Fruit fly (Drosophila melanogaster): ENCODE measurements around the gene CG31528.

Gene CG31528

dm6 chr3R:4433441-4434077 lies 17.3 kb downstream of the CG31528 start, which contains the start of the genes eIF3a and CG1074 (continued):
- TF ChIP-seq CG13424 (tag; optimal IDR thresholded peaks at IDR 0.05) (peak; percentile 40), Gug (GFP tag; IDR thresholded peaks at IDR 0.05) (peak; percentile 56; the same call in 1 of the 4 replicates), H2.0 (GFP tag; IDR thresholded peaks at IDR 0.05) (peak; percentile 31; the same call in 1 of the 2 replicates), CG7271 (tag; optimal IDR thresholded peaks at IDR 0.05) (peak; percentile 78), Xrp1 (GFP tag; IDR thresholded peaks at IDR 0.05) (peak; percentile 50), Hey (tag; optimal IDR thresholded peaks at IDR 0.05) (no peak), ewg (GFP tag; optimal IDR thresholded peaks at IDR 0.05) (peak; percentile 62), CG16863 (GFP tag; optimal IDR thresholded peaks at IDR 0.05) (peak; percentile 32), B-H1 (GFP tag; IDR thresholded peaks at IDR 0.05) (peak; percentile 17; the same call in 1 of the 3 replicates), CG16779 (GFP tag; IDR thresholded peaks at IDR 0.05) (0 out of 2 replicates have a peak, but pooled peaks have one; percentile 65), Hmr (GFP tag; optimal IDR thresholded peaks at IDR 0.05) (no peak), Ssrp (tag; optimal IDR thresholded peaks at IDR 0.05) (peak; percentile 13), mirr (GFP tag; optimal IDR thresholded peaks at IDR 0.05) (peak; percentile 85), ab (GFP tag; optimal IDR thresholded peaks at IDR 0.05) (no peak), Bgb (GFP tag; IDR thresholded peaks at IDR 0.05; ENCODE audit: partially characterized antibody) (peak; percentile 99), Scr (GFP tag; IDR thresholded peaks at IDR 0.05; ENCODE audit: partially characterized antibody) (peak; percentile 97), CG11456 (GFP tag; IDR thresholded peaks at IDR 0.05) (peak; percentile 86), bcd (GFP tag; optimal IDR thresholded peaks at IDR 0.05) (peak; percentile 73), CG34224 (GFP tag; IDR thresholded peaks at IDR 0.05; ENCODE audit: partially characterized antibody) (peak; percentile 93), wor (GFP tag; IDR thresholded peaks at IDR 0.05) (no peak), mam (GFP tag; optimal IDR thresholded peaks at IDR 0.05) (peak; percentile 61), CG17186 (GFP tag; optimal IDR thresholded peaks at IDR 0.05) (peak; percentile 90), BtbVII (GFP tag; optimal IDR thresholded peaks at IDR 0.05) (peak; percentile 73), HLH4C (GFP tag; IDR thresholded peaks at IDR 0.05; ENCODE audit: partially characterized antibody) (peak; percentile 95), CG11398 (GFP tag; optimal IDR thresholded peaks at IDR 0.05) (peak; percentile 55), her (GFP tag; optimal IDR thresholded peaks at IDR 0.05) (peak; percentile 66), CG15011 (GFP tag; optimal IDR thresholded peaks at IDR 0.05) (no peak), dpn (GFP tag; optimal IDR thresholded peaks at IDR 0.05) (peak; percentile 40 to 73), ro (GFP tag; IDR thresholded peaks at IDR 0.05) (no peak), CG8290 (GFP tag; optimal IDR thresholded peaks at IDR 0.05) (peak; percentile 6), CG8290 (tag; optimal IDR thresholded peaks at IDR 0.05) (peak; percentile 69 to 89), seq (GFP tag; IDR thresholded peaks at IDR 0.05) (no peak), D19B (GFP tag; optimal IDR thresholded peaks at IDR 0.05) (no peak), CG1529 (GFP tag; optimal IDR thresholded peaks at IDR 0.05) (no peak), en (GFP tag; optimal IDR thresholded peaks at IDR 0.05) (no peak), sens (GFP tag) (peak; percentile 96), CG2889 (GFP tag; IDR thresholded peaks at IDR 0.05) (no peak), tup (GFP tag; optimal IDR thresholded peaks at IDR 0.05) (peak; percentile 10), CG16813 (GFP tag; IDR thresholded peaks at IDR 0.05; ENCODE audit: partially characterized antibody) (peak; percentile 97), Hmx (GFP tag; optimal IDR thresholded peaks at IDR 0.05) (no peak), CG9876 (GFP tag; optimal IDR thresholded peaks at IDR 0.05) (peak; percentile 36), zen (tag; optimal IDR thresholded peaks at IDR 0.05) (peak; percentile 84), Nf-YA (GFP tag; IDR thresholded peaks at IDR 0.05) (0 out of 2 replicates have a peak, but pooled peaks have one; percentile 41), Taf1 (GFP tag; IDR thresholded peaks at IDR 0.05) (no peak), nerfin-1 (tag; optimal IDR thresholded peaks at IDR 0.05) (peak; percentile 75), emc (GFP tag; optimal IDR thresholded peaks at IDR 0.05) (peak; percentile 28), HmgD (GFP tag; optimal IDR thresholded peaks at IDR 0.05) (peak; percentile 80), Atf6 (GFP tag; IDR thresholded peaks at IDR 0.05) (peak; percentile 66), twi (tag; optimal IDR thresholded peaks at IDR 0.05) (peak; percentile 62), Sin3A (optimal IDR thresholded peaks at IDR 0.05) (peak; percentile 86), CG8924 (tag; optimal IDR thresholded peaks at IDR 0.05) (peak; percentile 83)
